Fruit fly (Drosophila melanogaster): Measurements from ENCODE around the gene CG5167.

CG5167 gene

dm6 chr3R:12408160-12408559 lies 1.8 kb downstream of the CG5167 start, which contains the start of gene CG5196 (continued):
- TF ChIP-seq CG7357 (GFP tag; IDR thresholded peaks at IDR 0.05) = no peak
- peak; percentile 5 for TF ChIP-seq jumu (GFP tag; optimal IDR thresholded peaks at IDR 0.05)
- no peak for TF ChIP-seq CG11695 (GFP tag; IDR thresholded peaks at IDR 0.05)
- no peak for TF ChIP-seq TFAM (GFP tag; optimal IDR thresholded peaks at IDR 0.05)
- no peak for TF ChIP-seq CG17568 (GFP tag; optimal IDR thresholded peaks at IDR 0.05)
- peak; percentile 34 for TF ChIP-seq kni (GFP tag; optimal IDR thresholded peaks at IDR 0.05)
- no peak for TF ChIP-seq hth (optimal IDR thresholded peaks at IDR 0.05)
- TF ChIP-seq p53 (GFP tag; optimal IDR thresholded peaks at IDR 0.05) = no peak
- TF ChIP-seq BtbVII (GFP tag; optimal IDR thresholded peaks at IDR 0.05) = no peak
- TF ChIP-seq Meics (GFP tag; optimal IDR thresholded peaks at IDR 0.05) = no peak
- no peak for TF ChIP-seq CG18011 (GFP tag; optimal IDR thresholded peaks at IDR 0.05)
- no peak for TF ChIP-seq tap (tag; optimal IDR thresholded peaks at IDR 0.05)
- no peak for TF ChIP-seq Kr (GFP tag; optimal IDR thresholded peaks at IDR 0.05)
- TF ChIP-seq emc (GFP tag; optimal IDR thresholded peaks at IDR 0.05) = no peak
- TF ChIP-seq CG33213 (GFP tag; optimal IDR thresholded peaks at IDR 0.05) = no peak
- TF ChIP-seq CG33557 (GFP tag; optimal IDR thresholded peaks at IDR 0.05) = no peak
- TF ChIP-seq cwo (GFP tag; optimal IDR thresholded peaks at IDR 0.05) = no peak
- TF ChIP-seq Adf1 (GFP tag; IDR thresholded peaks at IDR 0.05) = peak; percentile 36; the same call in 1 of the 2 replicates
- TF ChIP-seq az2 (GFP tag; optimal IDR thresholded peaks at IDR 0.05) = no peak
- TF ChIP-seq kah (GFP tag; optimal IDR thresholded peaks at IDR 0.05) = peak; percentile 17
- peak; percentile 36 for TF ChIP-seq CG6854 (GFP tag; optimal IDR thresholded peaks at IDR 0.05)
- no peak for TF ChIP-seq crp (GFP tag; optimal IDR thresholded peaks at IDR 0.05)
- no peak for TF ChIP-seq NC2α (GFP tag; optimal IDR thresholded peaks at IDR 0.05)
- no peak for TF ChIP-seq lov (optimal IDR thresholded peaks at IDR 0.05)
- TF ChIP-seq lov (GFP tag; IDR thresholded peaks at IDR 0.05) = 0 out of 3 replicates have a peak, but pooled peaks have one; percentile 16
- TF ChIP-seq dpn (GFP tag; optimal IDR thresholded peaks at IDR 0.05) = no peak
- peak; percentile 55 for TF ChIP-seq CG4617 (GFP tag; optimal IDR thresholded peaks at IDR 0.05; ENCODE audit: borderline replicate concordance)
- no peak for TF ChIP-seq CG9609 (GFP tag; optimal IDR thresholded peaks at IDR 0.05)
- no peak; the same call in 1 of the 2 replicates for TF ChIP-seq CG3847 (GFP tag; IDR thresholded peaks at IDR 0.05)
- TF ChIP-seq Med (GFP tag) = peak; percentile 49
- TF ChIP-seq sd (tag; optimal IDR thresholded peaks at IDR 0.05) = peak; percentile 30
- TF ChIP-seq ind (GFP tag; optimal IDR thresholded peaks at IDR 0.05) = no peak
- no peak for TF ChIP-seq ab (GFP tag; optimal IDR thresholded peaks at IDR 0.05)
- no peak for TF ChIP-seq Hr51 (GFP tag; optimal IDR thresholded peaks at IDR 0.05)
- no peak for TF ChIP-seq CG10431 (GFP tag; optimal IDR thresholded peaks at IDR 0.05)
- TF ChIP-seq wor (GFP tag; IDR thresholded peaks at IDR 0.05) = no peak
- TF ChIP-seq CG8765 (GFP tag; IDR thresholded peaks at IDR 0.05) = no peak
- no peak for TF ChIP-seq mirr (GFP tag; optimal IDR thresholded peaks at IDR 0.05)
- TF ChIP-seq CG10267 (tag; optimal IDR thresholded peaks at IDR 0.05) = peak; percentile 62
- TF ChIP-seq CG12104 (GFP tag; optimal IDR thresholded peaks at IDR 0.05) = no peak
- peak; percentile 32 for TF ChIP-seq gro (GFP tag; optimal IDR thresholded peaks at IDR 0.05)
- peak; percentile 31 for TF ChIP-seq Vsx1 (GFP tag; optimal IDR thresholded peaks at IDR 0.05)
- TF ChIP-seq CG1602 (GFP tag; optimal IDR thresholded peaks at IDR 0.05) = no peak
- TF ChIP-seq CG12071 (GFP tag; optimal IDR thresholded peaks at IDR 0.05) = no peak
- no peak for TF ChIP-seq CG15269 (tag; optimal IDR thresholded peaks at IDR 0.05)
- no peak for TF ChIP-seq Hsf (GFP tag; optimal IDR thresholded peaks at IDR 0.05)
- TF ChIP-seq CG2712 (tag; optimal IDR thresholded peaks at IDR 0.05) = peak; percentile 48
- TF ChIP-seq gem (tag; optimal IDR thresholded peaks at IDR 0.05) = no peak
- no peak for TF ChIP-seq ash1 (GFP tag; optimal IDR thresholded peaks at IDR 0.05)
- no peak for TF ChIP-seq sc (optimal IDR thresholded peaks at IDR 0.05)
- no peak for TF ChIP-seq sc (GFP tag; optimal IDR thresholded peaks at IDR 0.05)
- no peak for TF ChIP-seq Awh (GFP tag; IDR thresholded peaks at IDR 0.05)

Measured in whole organism, embryonic.